Fruit fly (Drosophila melanogaster): ENCODE results near the gene Alp11.

- TF ChIP-seq Rel (GFP tag; optimal IDR thresholded peaks at IDR 0.05) (peak; percentile 18), Rel (tag; optimal IDR thresholded peaks at IDR 0.05) (peak; percentile 24), psq (GFP tag; optimal IDR thresholded peaks at IDR 0.05) (peak; percentile 31)
These were observed 19.1 kb upstream of the Alp11 start for dm6 chrX:15568353-15568982.

Measured in whole organism, wandering third instar larva.